Worm (Caenorhabditis elegans) whole organism, L4 larva: Measurements from ENCODE around the gene acl-1.

ENCODE experiments used
- D1046.2 ChIP-seq: fragments of 200-800 bp; sonication (Bioruptor generic); IDR thresholded peaks from 2 replicates; pipeline ENCODE4 v1.3.6; 2022; ENCODE audit warnings: missing genetic modification characterization, missing compliant biosample characterization
- F10B5.3 ChIP-seq: sonication (generic microtip); optimal IDR thresholded peaks from 2 replicates; lab custom pipeline; 2016; ENCODE audit warnings: mild to moderate bottlenecking, missing genetic modification characterization, missing compliant biosample characterization
- T26A8.4 ChIP-seq: fragments of 200-800 bp; sonication (Bioruptor generic); IDR thresholded peaks from 2 replicates; pipeline ENCODE4 v1.3.6; 2022; ENCODE audit warnings: missing genetic modification characterization, missing compliant biosample characterization
- Y105C5A.15 ChIP-seq: fragments of 200-800 bp; sonication (Bioruptor generic); IDR thresholded peaks from 2 replicates; pipeline ENCODE4 v1.3.6; 2022; ENCODE audit warnings: missing genetic modification characterization, missing compliant biosample characterization
- Y48G9A.11 ChIP-seq: fragments of 200-800 bp; sonication (Bioruptor generic); IDR thresholded peaks from 2 replicates; pipeline ENCODE4 v1.3.6; 2022; ENCODE audit warnings: missing genetic modification reagents, missing genetic modification characterization, missing compliant biosample characterization
- Y5F2A.4 ChIP-seq: fragments of 200-800 bp; sonication (Bioruptor generic); optimal IDR thresholded peaks from 2 replicates; lab custom pipeline; 2018; ENCODE audit warnings: mild to moderate bottlenecking, missing genetic modification characterization, missing compliant biosample characterization
- ZK337.2 ChIP-seq: fragments of 200-800 bp; sonication (Bioruptor generic); IDR thresholded peaks from 2 replicates; pipeline ENCODE4 v1.3.6; 2022; ENCODE audit warnings: missing genetic modification reagents, missing genetic modification characterization, missing compliant biosample characterization
- aha-1 ChIP-seq: fragments of 150-350 bp; peaks from one replicate; lab custom pipeline; 2014; ENCODE audit warnings: missing biosample characterization, missing genetic modification characterization
- aly-2 ChIP-seq: sonication (generic microtip); optimal IDR thresholded peaks from 2 replicates; lab custom pipeline; 2018; ENCODE audit warnings: missing biosample characterization, missing genetic modification characterization
- arid-1 ChIP-seq: fragments of 200-800 bp; sonication (Bioruptor generic); conservative IDR thresholded peaks from 2 replicates; pipeline ENCODE4 v1.3.6; 2022; ENCODE audit warnings: missing genetic modification reagents, missing genetic modification characterization, missing compliant biosample characterization
- ceh-20 ChIP-seq: fragments of 200-800 bp; sonication (Bioruptor generic); IDR thresholded peaks from 2 replicates; pipeline ENCODE4 v1.3.6; 2022; ENCODE audit warnings: missing genetic modification reagents, missing genetic modification characterization, missing compliant biosample characterization
- ceh-28 ChIP-seq: fragments of 150-350 bp; optimal IDR thresholded peaks from 2 replicates; lab custom pipeline; 2014; ENCODE audit warnings: missing biosample characterization, missing genetic modification reagents, missing genetic modification characterization
- ceh-32 ChIP-seq: sonication (generic microtip); optimal IDR thresholded peaks from 2 replicates; lab custom pipeline; 2016; ENCODE audit warnings: mild to moderate bottlenecking, missing genetic modification characterization, missing compliant biosample characterization; ENCODE audit not compliant: poor library complexity
- ceh-44 ChIP-seq: fragments of 200-800 bp; sonication (Bioruptor generic); IDR thresholded peaks from 2 replicates; pipeline ENCODE4 v1.3.6; 2022; ENCODE audit warnings: missing genetic modification reagents, missing genetic modification characterization, missing compliant biosample characterization
- ceh-62 ChIP-seq: sonication (generic microtip); optimal IDR thresholded peaks from 2 replicates; lab custom pipeline; 2017; ENCODE audit warnings: missing biosample characterization, missing genetic modification characterization
- cey-2 ChIP-seq: sonication (generic microtip); optimal IDR thresholded peaks from 3 replicates; lab custom pipeline; 2017; ENCODE audit warnings: missing genetic modification characterization, mild to moderate bottlenecking, missing compliant biosample characterization, antibody characterized with exemption, borderline replicate concordance; ENCODE audit not compliant: insufficient read depth
- daf-12 ChIP-seq: fragments of 150-350 bp; optimal IDR thresholded peaks from 2 replicates; lab custom pipeline; 2014; ENCODE audit warnings: missing biosample characterization, missing genetic modification reagents, missing genetic modification characterization
- daf-16 ChIP-seq, 3 experiments: sonication (generic microtip); optimal IDR thresholded peaks; 2 replicates each; lab custom pipeline; 2016 to 2017; ENCODE audit warnings: missing genetic modification characterization in 3 of 3, missing genetic modification reagents in 3 of 3, mild to moderate bottlenecking in 2 of 3, missing compliant biosample characterization in 2 of 3, missing biosample characterization in 1 of 3, moderate library complexity in 1 of 3
- dve-1 ChIP-seq: sonication (generic microtip); optimal IDR thresholded peaks from 2 replicates; lab custom pipeline; 2017; ENCODE audit warnings: antibody characterized with exemption, mild to moderate bottlenecking, missing genetic modification characterization, missing compliant biosample characterization; ENCODE audit not compliant: insufficient read depth
- fkh-10 ChIP-seq: fragments of 150-350 bp; optimal IDR thresholded peaks from 2 replicates; lab custom pipeline; 2014; ENCODE audit warnings: missing biosample characterization, missing genetic modification reagents, missing genetic modification characterization
- hlh-30 ChIP-seq: sonication (generic microtip); optimal IDR thresholded peaks from 2 replicates; lab custom pipeline; 2017; ENCODE audit warnings: antibody characterized with exemption, mild to moderate bottlenecking, missing genetic modification characterization, missing compliant biosample characterization; ENCODE audit not compliant: insufficient read depth
- lin-1 ChIP-seq: fragments of 200-800 bp; sonication (Bioruptor generic); IDR thresholded peaks from 2 replicates; pipeline ENCODE4 v1.3.6; 2022; ENCODE audit warnings: missing genetic modification reagents, missing genetic modification characterization, missing compliant biosample characterization
- lin-13 ChIP-seq: fragments of 150-350 bp; optimal IDR thresholded peaks from 2 replicates; lab custom pipeline; 2014; ENCODE audit warnings: missing biosample characterization, missing genetic modification reagents, missing genetic modification characterization
- lin-15B ChIP-seq: fragments of 150-350 bp; sonication (generic microtip); optimal IDR thresholded peaks from 3 replicates; lab custom pipeline; 2014; ENCODE audit warnings: missing biosample characterization, missing genetic modification characterization
- lin-29 ChIP-seq: fragments of 200-800 bp; sonication (Bioruptor generic); IDR thresholded peaks from 2 replicates; pipeline ENCODE4 v1.3.6; 2022; ENCODE audit warnings: missing genetic modification reagents, missing genetic modification characterization, missing compliant biosample characterization
- madf-5 ChIP-seq, 2 experiments: fragments of 200-800 bp; sonication (Bioruptor generic); IDR thresholded peaks; 2 replicates each; pipeline ENCODE4 v1.3.6; 2022; ENCODE audit warnings: missing compliant biosample characterization in 2 of 2, missing genetic modification characterization in 2 of 2
- mdl-1 ChIP-seq, 2 experiments: fragments of 150-350 bp in 1 of 2; sonication (generic microtip) in 1 of 2; optimal IDR thresholded peaks; 2 replicates each; lab custom pipeline; 2014 to 2017; ENCODE audit warnings: missing biosample characterization in 2 of 2, missing genetic modification characterization in 2 of 2
- mes-2 ChIP-seq: sonication (generic microtip); optimal IDR thresholded peaks from 2 replicates; lab custom pipeline; 2016; ENCODE audit warnings: missing genotype, mild to moderate bottlenecking, missing genetic modification characterization, missing compliant biosample characterization; ENCODE audit not compliant: poor library complexity, severe bottlenecking
- mxl-2 ChIP-seq: fragments of 200-800 bp; sonication (Bioruptor generic); conservative IDR thresholded peaks from 2 replicates; pipeline ENCODE4 v1.3.6; 2022; ENCODE audit warnings: missing genetic modification reagents, missing genetic modification characterization, missing compliant biosample characterization
- mxl-3 ChIP-seq: fragments of 200-800 bp; sonication (Bioruptor generic); optimal IDR thresholded peaks from 2 replicates; lab custom pipeline; 2018; ENCODE audit warnings: mild to moderate bottlenecking, missing genetic modification characterization, missing compliant biosample characterization
- nhr-102 ChIP-seq: sonication (generic microtip); optimal IDR thresholded peaks from 2 replicates; lab custom pipeline; 2016; ENCODE audit warnings: mild to moderate bottlenecking, missing genetic modification characterization, moderate library complexity, missing compliant biosample characterization
- nhr-11 ChIP-seq: fragments of 150-350 bp; optimal IDR thresholded peaks from 2 replicates; lab custom pipeline; 2014; ENCODE audit warnings: missing biosample characterization, missing genetic modification characterization
- nhr-111 ChIP-seq: fragments of 200-800 bp; sonication (Bioruptor generic); optimal IDR thresholded peaks from 2 replicates; lab custom pipeline; 2018; ENCODE audit warnings: mild to moderate bottlenecking, missing genetic modification characterization, missing compliant biosample characterization
- nhr-42 ChIP-seq: fragments of 200-800 bp; sonication (Bioruptor generic); IDR thresholded peaks from 2 replicates; pipeline ENCODE4 v1.3.6; 2022; ENCODE audit warnings: missing genetic modification characterization, missing compliant biosample characterization
- nhr-48 ChIP-seq: sonication (generic microtip); optimal IDR thresholded peaks from 2 replicates; lab custom pipeline; 2016; ENCODE audit warnings: mild to moderate bottlenecking, missing genetic modification characterization, missing compliant biosample characterization
- nhr-6 ChIP-seq: fragments of 150-350 bp; optimal IDR thresholded peaks from 2 replicates; lab custom pipeline; 2014; ENCODE audit warnings: missing biosample characterization, missing genetic modification characterization
- nhr-76 ChIP-seq: fragments of 150-350 bp; optimal IDR thresholded peaks from 2 replicates; lab custom pipeline; 2014; ENCODE audit warnings: missing biosample characterization, missing genetic modification characterization
- nhr-77 ChIP-seq: fragments of 150-350 bp; optimal IDR thresholded peaks from 2 replicates; lab custom pipeline; 2014; ENCODE audit warnings: missing biosample characterization, missing genetic modification characterization
- pha-4 ChIP-seq, 2 experiments: fragments of 150-350 bp in 1 of 2; fragments of 200-800 bp in 1 of 2; sonication (Bioruptor generic) in 1 of 2; IDR thresholded peaks in 1 of 2; optimal IDR thresholded peaks in 1 of 2; 2 replicates each; pipeline versions ENCODE4 v1.3.6 to Lab custom; 2014 to 2022; ENCODE audit warnings: missing genetic modification characterization in 2 of 2, missing genetic modification reagents in 2 of 2, missing biosample characterization in 1 of 2, missing compliant biosample characterization in 1 of 2
- php-3 ChIP-seq: fragments of 200-800 bp; sonication (Bioruptor generic); IDR thresholded peaks from 2 replicates; pipeline ENCODE4 v1.3.6; 2022; ENCODE audit warnings: missing genetic modification reagents, missing genetic modification characterization, missing compliant biosample characterization
- saeg-2 ChIP-seq: fragments of 200-800 bp; sonication (Bioruptor generic); IDR thresholded peaks from 2 replicates; pipeline ENCODE4 v1.3.6; 2022; ENCODE audit warnings: missing genetic modification reagents, missing genetic modification characterization, missing compliant biosample characterization
- set-16 ChIP-seq: fragments of 200-800 bp; sonication (Bioruptor generic); IDR thresholded peaks from 2 replicates; pipeline ENCODE4 v1.3.6; 2022; ENCODE audit warnings: missing genetic modification reagents, missing genetic modification characterization, missing compliant biosample characterization
- skn-1 ChIP-seq: fragments of 150-350 bp; optimal IDR thresholded peaks from 2 replicates; lab custom pipeline; 2014; ENCODE audit warnings: missing biosample characterization, missing genetic modification characterization
- spr-3 ChIP-seq: fragments of 200-800 bp; sonication (Bioruptor generic); optimal IDR thresholded peaks from 2 replicates; lab custom pipeline; 2018; ENCODE audit warnings: mild to moderate bottlenecking, missing genetic modification characterization, missing compliant biosample characterization
- tag-97 ChIP-seq: fragments of 200-800 bp; sonication (Bioruptor generic); IDR thresholded peaks from 2 replicates; pipeline ENCODE4 v1.3.6; 2022; ENCODE audit warnings: missing genetic modification characterization, missing compliant biosample characterization
- zag-1 ChIP-seq: fragments of 150-350 bp; optimal IDR thresholded peaks from 2 replicates; lab custom pipeline; 2014; ENCODE audit warnings: missing biosample characterization, missing genetic modification characterization
- zip-11 ChIP-seq: fragments of 200-800 bp; sonication (Bioruptor generic); IDR thresholded peaks from 2 replicates; pipeline ENCODE4 v1.3.6; 2022; ENCODE audit warnings: missing genetic modification characterization, missing compliant biosample characterization
- zip-2 ChIP-seq: fragments of 150-350 bp; optimal IDR thresholded peaks from 2 replicates; lab custom pipeline; 2014; ENCODE audit warnings: missing biosample characterization, missing genetic modification characterization
- ztf-11 ChIP-seq: fragments of 150-350 bp; optimal IDR thresholded peaks from 2 replicates; lab custom pipeline; 2014; ENCODE audit warnings: missing biosample characterization, missing genetic modification characterization

acl-1 gene

DNA sequence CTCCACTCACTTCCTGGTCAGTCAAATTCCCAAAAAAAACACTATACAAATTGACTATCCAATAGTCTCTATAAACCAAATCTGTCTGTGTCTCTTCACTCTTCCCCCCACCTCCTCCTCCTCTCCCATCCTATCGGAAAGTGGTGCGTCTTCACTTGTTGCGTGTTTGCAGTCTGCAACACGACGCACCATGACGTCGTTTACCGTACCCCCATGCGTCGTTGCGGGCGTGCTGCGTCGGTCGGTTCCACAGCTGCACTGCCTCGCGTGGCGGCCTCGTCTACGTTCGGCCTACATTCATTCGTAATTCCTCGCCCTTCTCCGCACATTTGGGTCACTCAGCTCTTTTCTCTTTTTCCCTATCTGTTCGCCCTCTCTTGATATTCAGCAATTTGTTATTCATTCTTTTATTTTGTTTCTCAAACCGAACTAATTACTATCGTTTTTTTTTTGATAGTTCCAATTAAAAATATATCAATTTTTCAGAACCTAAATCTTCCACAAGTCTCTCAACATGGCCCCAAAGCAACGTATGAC is 8.5 kb upstream of the acl-1 start, which contains the start of gene serp-1.1 (continued):
- TF ChIP-seq ceh-20 (GFP tag; lab: Robert Waterston, UW): peak; percentile 99
- no peak for TF ChIP-seq ztf-11 (tag; lab: Kevin White, UChicago)
- peak; percentile 98 for TF ChIP-seq T26A8.4 (GFP tag; lab: Robert Waterston, UW)
- peak; percentile 25; the same call in 1 of the 2 replicates for TF ChIP-seq ceh-44 (GFP tag; lab: Robert Waterston, UW)
- TF ChIP-seq daf-16 (GFP tag; optimal IDR thresholded peaks at IDR 0.05; lab: Kevin White, UChicago): peak; percentile 94
- peak; percentile 80 for TF ChIP-seq daf-16 (tag; optimal IDR thresholded peaks at IDR 0.05; lab: Kevin White, UChicago)
- peak; percentile 49; the same call in 1 of the 2 replicates for TF ChIP-seq Y48G9A.11 (GFP tag; lab: Robert Waterston, UW)
- peak; percentile 99 for TF ChIP-seq pha-4 (GFP tag; IDR thresholded peaks at IDR 0.05; lab: Robert Waterston, UW)
- TF ChIP-seq pha-4 (tag; optimal IDR thresholded peaks at IDR 0.05; lab: Kevin White, UChicago): peak; percentile 51
- no peak for TF ChIP-seq tag-97 (GFP tag; lab: Robert Waterston, UW)
- peak; percentile 100 for TF ChIP-seq dve-1
- TF ChIP-seq lin-29: peak; percentile 95
- TF ChIP-seq aly-2 (tag; lab: Kevin White, UChicago): no peak
- no peak for TF ChIP-seq ceh-62 (tag; lab: Kevin White, UChicago)
- peak; percentile 85 for TF ChIP-seq Y5F2A.4 (GFP tag; lab: Kevin White, UChicago)
- peak; percentile 92 for TF ChIP-seq D1046.2 (GFP tag; lab: Robert Waterston, UW)
- peak; percentile 96 for TF ChIP-seq arid-1 (GFP tag; lab: Robert Waterston, UW)
- TF ChIP-seq lin-15B: peak; percentile 64
- TF ChIP-seq set-16 (GFP tag; lab: Robert Waterston, UW): peak; percentile 97
- peak; percentile 99; the same call in 1 of the 2 replicates for TF ChIP-seq lin-1
- peak; percentile 62 for TF ChIP-seq zag-1
- peak; percentile 98 for TF ChIP-seq nhr-42 (GFP tag; lab: Robert Waterston, UW)
- peak; percentile 77 for TF ChIP-seq ceh-28
- peak; percentile 96 for TF ChIP-seq nhr-11
- peak; percentile 98 for TF ChIP-seq nhr-77
- peak; percentile 98 for TF ChIP-seq nhr-48 (tag; lab: Kevin White, UChicago)
- peak; percentile 97 for TF ChIP-seq spr-3 (GFP tag; lab: Kevin White, UChicago)
- peak; percentile 96 for TF ChIP-seq hlh-30 (tag; lab: Kevin White, UChicago)
- TF ChIP-seq lin-13 (GFP tag; lab: Kevin White, UChicago): peak; percentile 99
- no peak for TF ChIP-seq skn-1 (tag; lab: Kevin White, UChicago)
- TF ChIP-seq madf-5 (GFP tag; IDR thresholded peaks at IDR 0.05; lab: Robert Waterston, UW): no peak; a peak in 1 of 4 replicates
- peak; percentile 91 for TF ChIP-seq php-3 (GFP tag; lab: Robert Waterston, UW)
- TF ChIP-seq Y105C5A.15: 0 out of 2 replicates have a peak, but pooled peaks have one; percentile 55
- TF ChIP-seq aha-1 (tag; lab: Kevin White, UChicago): peak; percentile 100
- TF ChIP-seq zip-2 (tag; lab: Kevin White, UChicago): peak; percentile 85
- TF ChIP-seq daf-12 (tag; lab: Kevin White, UChicago): no peak
- peak; percentile 98 for TF ChIP-seq saeg-2 (GFP tag; lab: Robert Waterston, UW)
- TF ChIP-seq mes-2 (tag; lab: Kevin White, UChicago): peak; percentile 97
- TF ChIP-seq nhr-111: no peak
- TF ChIP-seq zip-11 (GFP tag; lab: Robert Waterston, UW): no peak
- peak; percentile 100 for TF ChIP-seq mxl-3 (GFP tag; lab: Kevin White, UChicago)
- peak; percentile 82 for TF ChIP-seq ceh-32 (tag; lab: Kevin White, UChicago)
- peak; percentile 96 for TF ChIP-seq fkh-10 (GFP tag; lab: Kevin White, UChicago)
- 0 out of 2 replicates have a peak, but pooled peaks have one; percentile 51 for TF ChIP-seq ZK337.2 (GFP tag; lab: Robert Waterston, UW)
- TF ChIP-seq nhr-6 (tag; lab: Kevin White, UChicago): peak; percentile 97
- no peak for TF ChIP-seq cey-2 (tag; lab: Kevin White, UChicago)
- TF ChIP-seq nhr-102 (tag; lab: Kevin White, UChicago): peak; percentile 98
- peak; percentile 47 for TF ChIP-seq nhr-76
- peak; percentile 93 to 99 for TF ChIP-seq mdl-1 (tag; optimal IDR thresholded peaks at IDR 0.05; lab: Kevin White, UChicago)
- TF ChIP-seq F10B5.3 (tag; lab: Kevin White, UChicago): peak; percentile 92
- peak; percentile 91 for TF ChIP-seq mxl-2 (GFP tag; lab: Robert Waterston, UW)
